Fruit fly (Drosophila melanogaster) whole organism, pupa: ENCODE data around the gene CG3939.

Experiments
- CG12605 ChIP-seq: fragments of 200-800 bp; sonication (Bioruptor generic); IDR thresholded peaks from 2 replicates; pipeline ENCODE4 v1.3.6; 2022; ENCODE audit warnings: missing biosample characterization, missing genetic modification characterization
- CG13204 ChIP-seq: fragments of 200-800 bp; sonication (Bioruptor generic); optimal IDR thresholded peaks from 2 replicates; lab custom pipeline; 2018; ENCODE audit warnings: missing biosample characterization, mild to moderate bottlenecking, missing genetic modification characterization, moderate library complexity
- CG8301 ChIP-seq: fragments of 200-800 bp; sonication (Bioruptor generic); optimal IDR thresholded peaks from 2 replicates; lab custom pipeline; 2018; ENCODE audit warnings: missing biosample characterization, mild to moderate bottlenecking, missing genetic modification characterization
- Ets98B ChIP-seq: fragments of 200-800 bp; sonication (Bioruptor generic); IDR thresholded peaks from 2 replicates; pipeline ENCODE4 v1.3.6; 2022; ENCODE audit warnings: missing biosample characterization, missing genetic modification characterization
- Pif1B ChIP-seq: fragments of 200-800 bp; sonication (Bioruptor generic); optimal IDR thresholded peaks from 3 replicates; lab custom pipeline; 2016; ENCODE audit warnings: missing biosample characterization, missing genetic modification characterization
- Snoo ChIP-seq: fragments of 200-800 bp; sonication (Bioruptor generic); optimal IDR thresholded peaks from 3 replicates; lab custom pipeline; 2017; ENCODE audit warnings: missing biosample characterization, mild to moderate bottlenecking, missing genetic modification characterization, inconsistent platforms

DNA sequence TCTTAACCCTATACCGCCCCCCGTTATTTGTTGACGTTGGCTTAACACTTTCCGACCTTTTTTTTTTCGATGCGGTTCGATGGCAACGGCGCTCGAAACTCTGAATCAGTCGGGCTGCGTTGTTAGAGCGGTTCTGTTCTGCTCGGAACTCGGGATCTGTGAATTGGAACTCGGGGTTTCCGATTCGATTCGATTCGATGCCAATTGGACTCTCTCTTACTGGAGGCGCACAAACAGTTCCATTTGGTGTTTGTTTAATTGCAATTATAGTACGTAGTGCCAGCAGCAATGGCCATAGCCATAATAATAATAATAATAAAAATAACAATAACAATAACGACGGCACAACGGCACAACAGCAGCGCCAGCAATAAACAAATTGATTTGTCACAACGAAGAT, 12.8 kb downstream of the CG3939 start:
- no peak for TF ChIP-seq Ets98B
- no peak for TF ChIP-seq Snoo (tag; lab: Kevin White, UChicago)
- TF ChIP-seq CG8301 (tag; lab: Kevin White, UChicago): no peak
- TF ChIP-seq CG13204: no peak
- TF ChIP-seq Pif1B (GFP tag; lab: Kevin White, UChicago): no peak
- no peak for TF ChIP-seq CG12605 (GFP tag; lab: Robert Waterston, UW)
